Worm (Caenorhabditis elegans) whole organism, mixed stage, embryonic: ENCODE results near the gene tag-243.

Experiments used
- bed-3 ChIP-seq: fragments of 200-800 bp; sonication (Bioruptor generic); optimal IDR thresholded peaks from 3 replicates; lab custom pipeline; 2018; ENCODE audit warnings: mild to moderate bottlenecking, missing genetic modification characterization, moderate library complexity, missing compliant biosample characterization
- ceh-43 ChIP-seq: fragments of 200-800 bp; sonication (Bioruptor generic); optimal IDR thresholded peaks from 2 replicates; lab custom pipeline; 2018; ENCODE audit warnings: mild to moderate bottlenecking, missing genetic modification characterization, moderate library complexity, missing compliant biosample characterization
- ces-1 ChIP-seq: fragments of 150-350 bp; optimal IDR thresholded peaks from 2 replicates; lab custom pipeline; 2014; ENCODE audit warnings: missing biosample characterization, missing genetic modification reagents, missing genetic modification characterization
- nhr-12 ChIP-seq: fragments of 150-350 bp; optimal IDR thresholded peaks from 2 replicates; lab custom pipeline; 2014; ENCODE audit warnings: missing biosample characterization, missing genetic modification characterization
- nhr-2 ChIP-seq: fragments of 150-350 bp; optimal IDR thresholded peaks from 2 replicates; lab custom pipeline; 2014; ENCODE audit warnings: missing biosample characterization, missing genetic modification characterization
- snpc-4 ChIP-seq: fragments of 150-350 bp; optimal IDR thresholded peaks from 2 replicates; lab custom pipeline; 2014; ENCODE audit warnings: missing biosample characterization, missing genetic modification characterization
- unc-62 ChIP-seq: fragments of 150-350 bp; optimal IDR thresholded peaks from 2 replicates; lab custom pipeline; 2014; ENCODE audit warnings: missing biosample characterization, missing genetic modification reagents, missing genetic modification characterization
- ztf-11 ChIP-seq: fragments of 150-350 bp; optimal IDR thresholded peaks from 2 replicates; lab custom pipeline; 2014; ENCODE audit warnings: missing biosample characterization, missing genetic modification characterization

- TF ChIP-seq unc-62 (no peak), bed-3 (GFP tag; lab: Kevin White, UChicago) (no peak), nhr-12 (no peak), snpc-4 (tag; lab: Kevin White, UChicago) (no peak), nhr-2 (tag; lab: Kevin White, UChicago) (no peak), ztf-11 (no peak), ceh-43 (GFP tag; lab: Kevin White, UChicago) (no peak), ces-1 (GFP tag; lab: Kevin White, UChicago) (no peak)
Observed at ce11 chrIII:4720620-4721227, 32.5 kb upstream of the tag-243 start, which contains the start of gene emb-5.
